Fruit fly (Drosophila melanogaster): Measurements from ENCODE around the gene bigmax.

bigmax gene

dm6 chr3R:27288202-27289135, at the start of gene bigmax, which contains the start of gene Hmu (continued):
- peak; percentile 81 for TF ChIP-seq chm (GFP tag; IDR thresholded peaks at IDR 0.05)
- peak; percentile 84 for TF ChIP-seq CG18476 (GFP tag; optimal IDR thresholded peaks at IDR 0.05)
- TF ChIP-seq CG5245 (GFP tag; optimal IDR thresholded peaks at IDR 0.05), result peak; percentile 53
- TF ChIP-seq luna (GFP tag; optimal IDR thresholded peaks at IDR 0.05), result peak; percentile 83
- no peak for TF ChIP-seq ac (GFP tag; optimal IDR thresholded peaks at IDR 0.05)
- peak; percentile 14 for TF ChIP-seq run (tag; optimal IDR thresholded peaks at IDR 0.05)
- peak; percentile 90 for TF ChIP-seq CG13894 (tag; optimal IDR thresholded peaks at IDR 0.05)
- peak; percentile 91 for TF ChIP-seq CG12391 (tag; optimal IDR thresholded peaks at IDR 0.05)
- TF ChIP-seq CG42726 (GFP tag; IDR thresholded peaks at IDR 0.05; ENCODE audit: partially characterized antibody), result peak; percentile 55; the same call in 1 of the 2 replicates
- TF ChIP-seq Ets65A (GFP tag), result peak; percentile 98
- peak; percentile 51 for TF ChIP-seq Jarid2 (GFP tag; optimal IDR thresholded peaks at IDR 0.05)
- TF ChIP-seq CG12071 (GFP tag; optimal IDR thresholded peaks at IDR 0.05), result peak; percentile 67
- TF ChIP-seq sisA (GFP tag; IDR thresholded peaks at IDR 0.05), result peak; percentile 83
- peak; percentile 86 for TF ChIP-seq Lhr (GFP tag; optimal IDR thresholded peaks at IDR 0.05)
- no peak for TF ChIP-seq Poxn (GFP tag; IDR thresholded peaks at IDR 0.05)
- TF ChIP-seq CG11247 (GFP tag; IDR thresholded peaks at IDR 0.05), result peak; percentile 80
- TF ChIP-seq ind (GFP tag; optimal IDR thresholded peaks at IDR 0.05), result peak; percentile 89
- peak; percentile 80 for TF ChIP-seq Ada2b (GFP tag; IDR thresholded peaks at IDR 0.05)
- peak; percentile 71 for TF ChIP-seq CG3281 (GFP tag; optimal IDR thresholded peaks at IDR 0.05)
- peak; percentile 49; the same call in 1 of the 2 replicates for TF ChIP-seq dati (GFP tag; IDR thresholded peaks at IDR 0.05)
- TF ChIP-seq so (GFP tag; IDR thresholded peaks at IDR 0.05), result peak; percentile 56; the same call in 1 of the 3 replicates
- TF ChIP-seq Spps (tag; optimal IDR thresholded peaks at IDR 0.05), result peak; percentile 59
- TF ChIP-seq H2.0 (GFP tag; IDR thresholded peaks at IDR 0.05), result peak; percentile 86
- peak; percentile 81 for TF ChIP-seq eyg (GFP tag; optimal IDR thresholded peaks at IDR 0.05)
- peak; percentile 75 for TF ChIP-seq CG10462 (GFP tag; optimal IDR thresholded peaks at IDR 0.05)
- peak; percentile 20 for TF ChIP-seq MTF-1 (GFP tag; optimal IDR thresholded peaks at IDR 0.05; ENCODE audit: borderline replicate concordance)
- TF ChIP-seq kah (GFP tag; optimal IDR thresholded peaks at IDR 0.05), result no peak
- peak; percentile 98 for TF ChIP-seq CG9437 (GFP tag; optimal IDR thresholded peaks at IDR 0.05)
- no peak for TF ChIP-seq br (optimal IDR thresholded peaks at IDR 0.05)
- peak; percentile 82 for TF ChIP-seq CG4820 (GFP tag; optimal IDR thresholded peaks at IDR 0.05)
- TF ChIP-seq CG5953 (GFP tag; IDR thresholded peaks at IDR 0.05), result no peak; the same call in 1 of the 2 replicates
- peak; percentile 95 for TF ChIP-seq sd (tag; optimal IDR thresholded peaks at IDR 0.05)
- peak; percentile 80 for TF ChIP-seq Camta (GFP tag; optimal IDR thresholded peaks at IDR 0.05)
- no peak for TF ChIP-seq Lpt (GFP tag; optimal IDR thresholded peaks at IDR 0.05)
- TF ChIP-seq Oli (tag; optimal IDR thresholded peaks at IDR 0.05), result peak; percentile 68
- peak; percentile 79 for TF ChIP-seq CG10543 (GFP tag; optimal IDR thresholded peaks at IDR 0.05)
- no peak for TF ChIP-seq Dfd (GFP tag; optimal IDR thresholded peaks at IDR 0.05)
- TF ChIP-seq dysf (GFP tag; IDR thresholded peaks at IDR 0.05), result peak; percentile 84
- no peak for TF ChIP-seq z (GFP tag; IDR thresholded peaks at IDR 0.05)
- peak; percentile 92 to 93 for TF ChIP-seq dpn (GFP tag; optimal IDR thresholded peaks at IDR 0.05)
- peak; percentile 85 for TF ChIP-seq CG12744 (GFP tag; optimal IDR thresholded peaks at IDR 0.05)
- peak; percentile 81; the same call in 2 of the 3 replicates for TF ChIP-seq zen2 (GFP tag; IDR thresholded peaks at IDR 0.05; ENCODE audit: partially characterized antibody)
- peak; percentile 80 for TF ChIP-seq HLH3B (GFP tag; IDR thresholded peaks at IDR 0.05)
- peak; percentile 82 to 85 for TF ChIP-seq Pdp1 (GFP tag; optimal IDR thresholded peaks at IDR 0.05)
- peak; percentile 80 for TF ChIP-seq ase (GFP tag; IDR thresholded peaks at IDR 0.05)
- peak; percentile 42; the same call in 1 of the 2 replicates for TF ChIP-seq CG43689 (GFP tag; IDR thresholded peaks at IDR 0.05)
- peak; percentile 87 for TF ChIP-seq CG15514 (GFP tag; optimal IDR thresholded peaks at IDR 0.05)
- TF ChIP-seq Dp (GFP tag; optimal IDR thresholded peaks at IDR 0.05), result peak; percentile 37
- peak; percentile 95 for TF ChIP-seq CG9797 (GFP tag; optimal IDR thresholded peaks at IDR 0.05)

Data from whole organism, embryonic.